Fruit fly (Drosophila melanogaster) whole organism, prepupa: ENCODE results near the gene Nrg.
A peak's percentile ranks its signal among the peaks of the same experiment; 100 is the strongest.

Experiments
- Blimp-1 ChIP-seq: fragments of 200-800 bp; sonication (Bioruptor generic); optimal IDR thresholded peaks from 3 replicates; lab custom pipeline; 2017; ENCODE audit warnings: missing biosample characterization, missing genetic modification characterization, mild to moderate bottlenecking, moderate library complexity, missing genetic modification reagents
- CG10631 ChIP-seq: fragments of 200-800 bp; sonication (Bioruptor generic); optimal IDR thresholded peaks from 2 replicates; lab custom pipeline; 2016; ENCODE audit warnings: missing biosample characterization, missing genetic modification characterization
- CG10669 ChIP-seq: fragments of 200-800 bp; sonication (Bioruptor generic); optimal IDR thresholded peaks from 3 replicates; lab custom pipeline; 2018; ENCODE audit warnings: missing biosample characterization, mild to moderate bottlenecking, missing genetic modification characterization, moderate library complexity
- CG11294 ChIP-seq: fragments of 200-800 bp; sonication (Bioruptor generic); IDR thresholded peaks from 2 replicates; pipeline ENCODE4 v1.3.6; 2022; ENCODE audit warnings: missing biosample characterization, missing genetic modification characterization
- CG11762 ChIP-seq: fragments of 200-800 bp; sonication (Bioruptor generic); optimal IDR thresholded peaks from 3 replicates; lab custom pipeline; 2016; ENCODE audit warnings: missing biosample characterization, missing genetic modification characterization; ENCODE audit not compliant: insufficient read depth
- CG15336 ChIP-seq: fragments of 200-800 bp; sonication (Bioruptor generic); IDR thresholded peaks from 2 replicates; pipeline ENCODE4 v1.3.6; 2022; ENCODE audit warnings: missing biosample characterization, missing genetic modification characterization
- CG1621 ChIP-seq: fragments of 200-800 bp; sonication (Bioruptor generic); optimal IDR thresholded peaks from 3 replicates; lab custom pipeline; 2018; ENCODE audit warnings: missing biosample characterization, mild to moderate bottlenecking, missing genetic modification characterization
- CG16779 ChIP-seq: fragments of 200-800 bp; sonication (Bioruptor generic); optimal IDR thresholded peaks from 3 replicates; lab custom pipeline; 2017; ENCODE audit warnings: missing biosample characterization, mild to moderate bottlenecking, missing genetic modification characterization
- CG3032 ChIP-seq: fragments of 200-800 bp; optimal IDR thresholded peaks from 2 replicates; lab custom pipeline; 2019; ENCODE audit warnings: missing biosample characterization, mild to moderate bottlenecking, missing genetic modification characterization, moderate library complexity
- CG31627 ChIP-seq: fragments of 200-800 bp; sonication (Bioruptor generic); optimal IDR thresholded peaks from 3 replicates; lab custom pipeline; 2016; ENCODE audit warnings: missing biosample characterization, missing genetic modification characterization
- CG32006 ChIP-seq: fragments of 200-800 bp; sonication (Bioruptor generic); optimal IDR thresholded peaks from 3 replicates; lab custom pipeline; 2017; ENCODE audit warnings: missing biosample characterization, mild to moderate bottlenecking, missing genetic modification characterization
- CG34406 ChIP-seq: fragments of 200-800 bp; sonication (Bioruptor generic); optimal IDR thresholded peaks from 3 replicates; lab custom pipeline; 2016; ENCODE audit warnings: missing biosample characterization, missing genetic modification characterization
- CG6163 ChIP-seq: fragments of 200-800 bp; sonication (Bioruptor generic); IDR thresholded peaks from 3 replicates; pipeline ENCODE4 v1.3.6; 2022; ENCODE audit warnings: missing biosample characterization, missing genetic modification characterization
- CG6276 ChIP-seq: fragments of 200-800 bp; sonication (Bioruptor generic); optimal IDR thresholded peaks from 2 replicates; lab custom pipeline; 2017; ENCODE audit warnings: missing biosample characterization, mild to moderate bottlenecking, missing genetic modification characterization
- CG6792 ChIP-seq: fragments of 200-800 bp; sonication (Bioruptor generic); optimal IDR thresholded peaks from 3 replicates; lab custom pipeline; 2016; ENCODE audit warnings: missing biosample characterization, missing genetic modification characterization
- CG6808 ChIP-seq: fragments of 200-800 bp; sonication (Bioruptor generic); optimal IDR thresholded peaks from 3 replicates; lab custom pipeline; 2017; ENCODE audit warnings: missing biosample characterization, missing genetic modification characterization, mild to moderate bottlenecking, moderate library complexity, missing genetic modification reagents
- CG7368 ChIP-seq: fragments of 200-800 bp; sonication (Bioruptor generic); optimal IDR thresholded peaks from 3 replicates; lab custom pipeline; 2016; ENCODE audit warnings: missing biosample characterization, missing genetic modification characterization
- CG8119 ChIP-seq: fragments of 200-800 bp; sonication (Bioruptor generic); IDR thresholded peaks from 3 replicates; pipeline ENCODE4 v1.3.6; 2022; ENCODE audit warnings: missing biosample characterization, missing genetic modification characterization
- Eip78C ChIP-seq: fragments of 200-800 bp; sonication (Bioruptor generic); peaks from one replicate; lab custom pipeline; 2016; ENCODE audit warnings: missing biosample characterization, missing genetic modification characterization
- Eip93F ChIP-seq: fragments of 200-800 bp; sonication (Bioruptor generic); optimal IDR thresholded peaks from 2 replicates; lab custom pipeline; 2016; ENCODE audit warnings: missing biosample characterization, mild to moderate bottlenecking, missing genetic modification characterization
- Ets21C ChIP-seq: fragments of 200-800 bp; sonication (Bioruptor generic); optimal IDR thresholded peaks from 3 replicates; lab custom pipeline; 2016; ENCODE audit warnings: missing biosample characterization, missing genetic modification characterization
- Ets96B ChIP-seq: fragments of 200-800 bp; optimal IDR thresholded peaks from 2 replicates; lab custom pipeline; 2019; ENCODE audit warnings: missing biosample characterization, mild to moderate bottlenecking, missing genetic modification characterization, moderate library complexity
- Gug ChIP-seq: fragments of 200-800 bp; sonication (Bioruptor generic); IDR thresholded peaks from 2 replicates; pipeline ENCODE4 v1.3.6; 2022; ENCODE audit warnings: missing biosample characterization, missing genetic modification characterization
- Hr38 ChIP-seq: sonication (Bioruptor generic); optimal IDR thresholded peaks from 2 replicates; lab custom pipeline; 2016; ENCODE audit warnings: missing biosample characterization, missing genetic modification characterization
- Hr4 ChIP-seq: fragments of 200-800 bp; sonication (Bioruptor generic); optimal IDR thresholded peaks from 3 replicates; lab custom pipeline; 2016; ENCODE audit warnings: missing biosample characterization, missing genetic modification characterization
- Met ChIP-seq: fragments of 200-800 bp; sonication (Bioruptor generic); optimal IDR thresholded peaks from 3 replicates; lab custom pipeline; 2016; ENCODE audit warnings: missing biosample characterization, missing genetic modification characterization
- OdsH ChIP-seq: fragments of 200-800 bp; sonication (Bioruptor generic); optimal IDR thresholded peaks from 3 replicates; lab custom pipeline; 2016; ENCODE audit warnings: missing biosample characterization, missing genetic modification characterization
- Smox ChIP-seq: fragments of 200-800 bp; sonication (Bioruptor generic); optimal IDR thresholded peaks from 3 replicates; lab custom pipeline; 2016; ENCODE audit warnings: missing biosample characterization, missing genetic modification characterization
- Sox102F ChIP-seq: fragments of 200-800 bp; sonication (Bioruptor generic); optimal IDR thresholded peaks from 2 replicates; lab custom pipeline; 2016; ENCODE audit warnings: missing biosample characterization, mild to moderate bottlenecking, missing genetic modification characterization
- Sox14 ChIP-seq: fragments of 200-800 bp; sonication (Bioruptor generic); optimal IDR thresholded peaks from 3 replicates; lab custom pipeline; 2016; ENCODE audit warnings: missing biosample characterization, missing genetic modification characterization
- achi ChIP-seq: fragments of 200-800 bp; sonication (Bioruptor generic); optimal IDR thresholded peaks from 3 replicates; lab custom pipeline; 2016; ENCODE audit warnings: missing biosample characterization, missing genetic modification characterization
- cyc ChIP-seq: fragments of 200-800 bp; sonication (Bioruptor generic); optimal IDR thresholded peaks from 3 replicates; lab custom pipeline; 2016; ENCODE audit warnings: missing biosample characterization, missing genetic modification characterization
- dac ChIP-seq: fragments of 200-800 bp; sonication (Bioruptor generic); optimal IDR thresholded peaks from 2 replicates; lab custom pipeline; 2017; ENCODE audit warnings: missing biosample characterization, mild to moderate bottlenecking, missing genetic modification characterization
- dsx ChIP-seq: fragments of 200-800 bp; optimal IDR thresholded peaks from 3 replicates; lab custom pipeline; 2019; ENCODE audit warnings: missing biosample characterization, mild to moderate bottlenecking, missing genetic modification characterization, moderate library complexity; ENCODE audit not compliant: poor library complexity, severe bottlenecking
- eg ChIP-seq: fragments of 200-800 bp; sonication (Bioruptor generic); IDR thresholded peaks from 3 replicates; pipeline ENCODE4 v1.3.6; 2022; ENCODE audit warnings: missing biosample characterization, missing genetic modification characterization
- esn ChIP-seq: fragments of 200-800 bp; sonication (Bioruptor generic); optimal IDR thresholded peaks from 2 replicates; lab custom pipeline; 2016; ENCODE audit warnings: missing biosample characterization, mild to moderate bottlenecking, missing genetic modification characterization, moderate library complexity
- fd85E ChIP-seq: fragments of 200-800 bp; sonication (Bioruptor generic); optimal IDR thresholded peaks from 3 replicates; lab custom pipeline; 2016; ENCODE audit warnings: missing biosample characterization, missing genetic modification characterization
- fkh ChIP-seq: fragments of 200-800 bp; sonication (Bioruptor generic); optimal IDR thresholded peaks from 3 replicates; lab custom pipeline; 2017; ENCODE audit warnings: missing biosample characterization, mild to moderate bottlenecking, missing genetic modification characterization, moderate library complexity
- lz ChIP-seq: fragments of 200-800 bp; sonication (Bioruptor generic); optimal IDR thresholded peaks from 3 replicates; lab custom pipeline; 2016; ENCODE audit warnings: missing biosample characterization, missing genetic modification characterization
- net ChIP-seq: fragments of 200-800 bp; sonication (Bioruptor generic); optimal IDR thresholded peaks from 3 replicates; lab custom pipeline; 2016; ENCODE audit warnings: missing biosample characterization, missing genetic modification characterization
- spab ChIP-seq: fragments of 200-800 bp; sonication (Bioruptor generic); optimal IDR thresholded peaks from 2 replicates; lab custom pipeline; 2017; ENCODE audit warnings: missing biosample characterization, mild to moderate bottlenecking, missing genetic modification characterization, missing genetic modification reagents
- svp ChIP-seq: fragments of 200-800 bp; sonication (Bioruptor generic); peaks from one replicate; lab custom pipeline; 2016; ENCODE audit warnings: missing biosample characterization, missing genetic modification characterization
- topi ChIP-seq: fragments of 200-800 bp; sonication (Bioruptor generic); optimal IDR thresholded peaks from 3 replicates; lab custom pipeline; 2016; ENCODE audit warnings: missing biosample characterization, missing genetic modification characterization
- vri ChIP-seq: fragments of 200-800 bp; sonication (Bioruptor generic); optimal IDR thresholded peaks from 3 replicates; lab custom pipeline; 2016; ENCODE audit warnings: missing biosample characterization, mild to moderate bottlenecking, missing genetic modification characterization

Gene Nrg

dm6 chrX:8592437-8593158 lies 75.4 kb downstream of the Nrg start (continued):
- no peak for TF ChIP-seq vri (GFP tag; lab: Kevin White, UChicago)
- no peak for TF ChIP-seq CG11762
- TF ChIP-seq Gug (GFP tag; lab: Robert Waterston, UW), result 0 out of 2 replicates have a peak, but pooled peaks have one; percentile 18
- peak; percentile 2 for TF ChIP-seq Ets96B (tag; lab: Kevin White, UChicago)
- TF ChIP-seq dac (GFP tag; lab: Kevin White, UChicago), result no peak
- TF ChIP-seq Sox102F (GFP tag; lab: Kevin White, UChicago), result no peak
- TF ChIP-seq CG3032 (tag; lab: Kevin White, UChicago), result peak; percentile 15
- TF ChIP-seq CG10669 (GFP tag; lab: Kevin White, UChicago), result peak; percentile 56
- TF ChIP-seq CG6808 (GFP tag; lab: Kevin White, UChicago), result peak; percentile 85
- peak; percentile 38 for TF ChIP-seq Hr4 (GFP tag; lab: Kevin White, UChicago)
- peak; percentile 48 for TF ChIP-seq net (GFP tag; lab: Kevin White, UChicago)
- TF ChIP-seq cyc (GFP tag; lab: Kevin White, UChicago), result peak; percentile 6
- TF ChIP-seq Hr38 (GFP tag; lab: Kevin White, UChicago), result no peak
- TF ChIP-seq CG10631 (GFP tag; lab: Kevin White, UChicago), result no peak
- peak; percentile 74 for TF ChIP-seq svp
- peak; percentile 10 for TF ChIP-seq Ets21C (GFP tag; lab: Kevin White, UChicago)
- peak; percentile 38; the same call in 2 of the 3 replicates for TF ChIP-seq CG6163 (GFP tag; lab: Robert Waterston, UW)
- peak; percentile 21 for TF ChIP-seq lz (GFP tag; lab: Kevin White, UChicago)
- TF ChIP-seq fd85E, result no peak
- TF ChIP-seq Eip93F (GFP tag; lab: Kevin White, UChicago), result no peak
- no peak for TF ChIP-seq achi (GFP tag; lab: Kevin White, UChicago)
- no peak for TF ChIP-seq OdsH (GFP tag; lab: Kevin White, UChicago)
- TF ChIP-seq CG7368, result peak; percentile 31
- TF ChIP-seq esn, result peak; percentile 38
- TF ChIP-seq Smox (GFP tag; lab: Kevin White, UChicago), result no peak
- TF ChIP-seq eg (GFP tag; lab: Robert Waterston, UW), result peak; percentile 44; the same call in 1 of the 3 replicates

DNA sequence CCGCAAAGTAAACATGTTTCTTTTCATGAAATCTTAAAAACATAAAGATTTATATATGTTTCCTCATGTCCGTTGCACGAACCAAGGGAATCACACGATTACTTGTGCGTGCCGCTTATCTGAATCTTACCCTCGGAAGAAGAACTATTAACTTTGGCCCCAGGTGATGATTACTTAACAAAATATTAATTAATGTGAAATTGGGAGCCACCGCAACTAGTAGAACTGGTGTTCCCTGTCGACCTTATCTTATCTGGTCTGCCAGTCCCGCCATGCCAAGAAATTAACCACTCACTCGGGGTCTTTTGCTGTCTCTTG lies 75.9 kb downstream of the Nrg start:
- TF ChIP-seq svp (peak; percentile 40), fkh (GFP tag; lab: Kevin White, UChicago) (no peak), CG10631 (GFP tag; lab: Kevin White, UChicago) (no peak)

DNA sequence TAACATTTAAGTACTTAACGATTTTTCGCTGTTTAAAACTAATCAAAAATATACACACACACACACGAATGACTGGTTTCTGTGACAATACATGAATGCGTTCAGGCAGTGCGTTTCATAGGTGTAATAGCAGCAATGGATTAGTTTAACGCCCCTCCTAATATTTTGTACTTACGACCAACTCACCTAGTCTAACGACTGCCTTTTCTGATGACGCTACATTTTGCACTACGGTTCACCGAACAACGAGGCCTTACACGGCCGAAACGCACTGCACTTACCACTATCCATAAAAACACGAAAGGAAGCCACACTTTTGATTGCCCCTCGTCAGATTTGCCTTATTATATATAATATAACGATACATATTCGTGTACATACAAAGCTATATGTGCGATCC lies 84.0 kb downstream of the Nrg start:
- TF ChIP-seq topi (GFP tag; lab: Kevin White, UChicago) (no peak), CG6163 (GFP tag; lab: Robert Waterston, UW) (peak; percentile 85), CG31627 (GFP tag; lab: Kevin White, UChicago) (peak; percentile 60), CG16779 (no peak), CG15336 (GFP tag; lab: Robert Waterston, UW) (peak; percentile 80), Hr4 (GFP tag; lab: Kevin White, UChicago) (peak; percentile 76), achi (GFP tag; lab: Kevin White, UChicago) (peak; percentile 68), svp (no peak), CG11762 (peak; percentile 28), dac (GFP tag; lab: Kevin White, UChicago) (no peak), fd85E (no peak), esn (peak; percentile 72), CG6276 (GFP tag; lab: Kevin White, UChicago) (no peak), CG6792 (GFP tag; lab: Kevin White, UChicago) (peak; percentile 56), lz (GFP tag; lab: Kevin White, UChicago) (peak; percentile 53), Met (GFP tag; lab: Kevin White, UChicago) (no peak), CG1621 (no peak), Sox14 (GFP tag; lab: Kevin White, UChicago) (peak; percentile 59), CG11294 (GFP tag; lab: Robert Waterston, UW) (peak; percentile 54), CG8119 (GFP tag; lab: Robert Waterston, UW) (peak; percentile 67; the same call in 2 of the 3 replicates), dsx (GFP tag; lab: Kevin White, UChicago) (no peak), Blimp-1 (GFP tag; lab: Kevin White, UChicago) (no peak), Eip78C (GFP tag; lab: Kevin White, UChicago) (peak; percentile 80), Eip93F (GFP tag; lab: Kevin White, UChicago) (no peak), fkh (GFP tag; lab: Kevin White, UChicago) (no peak), Gug (GFP tag; lab: Robert Waterston, UW) (peak; percentile 56), spab (GFP tag; lab: Kevin White, UChicago) (no peak), CG10631 (GFP tag; lab: Kevin White, UChicago) (no peak), Sox102F (GFP tag; lab: Kevin White, UChicago) (no peak), cyc (GFP tag; lab: Kevin White, UChicago) (peak; percentile 62), CG32006 (GFP tag; lab: Kevin White, UChicago) (peak; percentile 74), Smox (GFP tag; lab: Kevin White, UChicago) (no peak), CG34406 (no peak)
